Comparison of ENCODE assay signal across 1 fruit fly cellular context in genomic region chr2L:19434260-19434659, dm6.
A peak's percentile ranks its signal among the peaks of the same experiment; 100 is the strongest.
TF ChIP-seq lines count a peak whose summit lies in the region.

No protein-coding gene starts in this region.

TF ChIP-seq in whole organism, embryonic, 481 proteins besides CTCF, POLR2A, EP300 and RAD21 (continued from another document and continues in another):
- no peak for TF ChIP-seq HLH4C (GFP tag; IDR thresholded peaks at IDR 0.05; lab: Robert Waterston, UW; ENCODE audit: partially characterized antibody)
- TF ChIP-seq CG30403 (GFP tag; optimal IDR thresholded peaks at IDR 0.05; lab: Kevin White, UChicago): no peak
- no peak for TF ChIP-seq CG10366 (GFP tag; IDR thresholded peaks at IDR 0.05; lab: Robert Waterston, UW)
- TF ChIP-seq salm (tag; optimal IDR thresholded peaks at IDR 0.05; lab: Kevin White, UChicago): peak; percentile 83
- no peak for TF ChIP-seq CG17802 (tag; optimal IDR thresholded peaks at IDR 0.05; lab: Kevin White, UChicago)
- TF ChIP-seq YL-1 (GFP tag; optimal IDR thresholded peaks at IDR 0.05; lab: Kevin White, UChicago): no peak
- TF ChIP-seq nau (GFP tag; optimal IDR thresholded peaks at IDR 0.05; lab: Kevin White, UChicago): no peak
- TF ChIP-seq hth (optimal IDR thresholded peaks at IDR 0.05; lab: Kevin White, UChicago): no peak
- TF ChIP-seq amos (GFP tag; IDR thresholded peaks at IDR 0.05; lab: Robert Waterston, UW; ENCODE audit: partially characterized antibody): no peak
- no peak for TF ChIP-seq zfh1 (GFP tag; IDR thresholded peaks at IDR 0.05; lab: Robert Waterston, UW)
- no peak for TF ChIP-seq CG4282 (GFP tag; optimal IDR thresholded peaks at IDR 0.05; lab: Kevin White, UChicago)
- no peak for TF ChIP-seq ap (GFP tag; IDR thresholded peaks at IDR 0.05; lab: Robert Waterston, UW)
- no peak for TF ChIP-seq CG42726 (GFP tag; IDR thresholded peaks at IDR 0.05; lab: Robert Waterston, UW; ENCODE audit: partially characterized antibody)
- no peak for TF ChIP-seq CG2889 (GFP tag; IDR thresholded peaks at IDR 0.05; lab: Robert Waterston, UW)
- TF ChIP-seq CG3407 (GFP tag; optimal IDR thresholded peaks at IDR 0.05; lab: Kevin White, UChicago): peak; percentile 83
- TF ChIP-seq Hmr (GFP tag; optimal IDR thresholded peaks at IDR 0.05; lab: Kevin White, UChicago): peak; percentile 44
- no peak for TF ChIP-seq sima (GFP tag; optimal IDR thresholded peaks at IDR 0.05; lab: Kevin White, UChicago)
- no peak for TF ChIP-seq CG16779 (GFP tag; IDR thresholded peaks at IDR 0.05; lab: Robert Waterston, UW)
- peak; percentile 55 for TF ChIP-seq kah (GFP tag; optimal IDR thresholded peaks at IDR 0.05; lab: Kevin White, UChicago)
- TF ChIP-seq Scr (GFP tag; IDR thresholded peaks at IDR 0.05; lab: Robert Waterston, UW; ENCODE audit: partially characterized antibody): no peak
- TF ChIP-seq slbo (GFP tag; IDR thresholded peaks at IDR 0.05; lab: Robert Waterston, UW): no peak
- no peak for TF ChIP-seq otp (GFP tag; IDR thresholded peaks at IDR 0.05; lab: Robert Waterston, UW)
- TF ChIP-seq CG2120 (GFP tag; optimal IDR thresholded peaks at IDR 0.05; lab: Kevin White, UChicago): no peak
- TF ChIP-seq exex (tag; optimal IDR thresholded peaks at IDR 0.05; lab: Kevin White, UChicago): peak; percentile 56
- TF ChIP-seq CG14860 (GFP tag; IDR thresholded peaks at IDR 0.05; lab: Robert Waterston, UW; ENCODE audit: partially characterized antibody): no peak
- no peak for TF ChIP-seq gt (GFP tag; IDR thresholded peaks at IDR 0.05; lab: Robert Waterston, UW)
- peak; percentile 33; the same call in 1 of the 3 replicates for TF ChIP-seq CG17361 (GFP tag; IDR thresholded peaks at IDR 0.05; lab: Robert Waterston, UW)
- no peak for TF ChIP-seq aop (GFP tag; IDR thresholded peaks at IDR 0.05; lab: Robert Waterston, UW)
- no peak for TF ChIP-seq chn (GFP tag; optimal IDR thresholded peaks at IDR 0.05; lab: Kevin White, UChicago)
- no peak for TF ChIP-seq CG8478 (optimal IDR thresholded peaks at IDR 0.05; lab: Kevin White, UChicago)
- peak; percentile 27 for TF ChIP-seq CG15514 (GFP tag; optimal IDR thresholded peaks at IDR 0.05; lab: Kevin White, UChicago)
- no peak for TF ChIP-seq CG17328 (GFP tag; IDR thresholded peaks at IDR 0.05; lab: Robert Waterston, UW)
- peak; percentile 71 for TF ChIP-seq nerfin-1 (tag; optimal IDR thresholded peaks at IDR 0.05; lab: Kevin White, UChicago)
- TF ChIP-seq Sox100B (GFP tag; optimal IDR thresholded peaks at IDR 0.05; lab: Kevin White, UChicago): peak; percentile 65
- TF ChIP-seq HHEX (GFP tag; optimal IDR thresholded peaks at IDR 0.05; lab: Kevin White, UChicago): peak; percentile 45
- TF ChIP-seq unc-4 (GFP tag; IDR thresholded peaks at IDR 0.05; lab: Robert Waterston, UW; ENCODE audit: partially characterized antibody): no peak
- no peak for TF ChIP-seq Hr3 (GFP tag; optimal IDR thresholded peaks at IDR 0.05; lab: Kevin White, UChicago)
- no peak for TF ChIP-seq toy (GFP tag; IDR thresholded peaks at IDR 0.05; lab: Robert Waterston, UW)
- TF ChIP-seq klu (GFP tag; IDR thresholded peaks at IDR 0.05; lab: Robert Waterston, UW): no peak
- TF ChIP-seq ci (GFP tag; IDR thresholded peaks at IDR 0.05; lab: Robert Waterston, UW): peak; percentile 56; the same call in 1 of the 3 replicates
- peak; percentile 55 for TF ChIP-seq sd (tag; optimal IDR thresholded peaks at IDR 0.05; lab: Kevin White, UChicago)
- no peak for TF ChIP-seq corto (GFP tag; optimal IDR thresholded peaks at IDR 0.05; lab: Kevin White, UChicago)
- TF ChIP-seq CG32772 (GFP tag; IDR thresholded peaks at IDR 0.05; lab: Robert Waterston, UW): no peak
- peak; percentile 48 for TF ChIP-seq CG12391 (tag; optimal IDR thresholded peaks at IDR 0.05; lab: Kevin White, UChicago)
- no peak for TF ChIP-seq Dad (GFP tag; optimal IDR thresholded peaks at IDR 0.05; lab: Kevin White, UChicago)
- TF ChIP-seq Dref (GFP tag; IDR thresholded peaks at IDR 0.05; lab: Robert Waterston, UW): no peak
- TF ChIP-seq CG17829 (tag; optimal IDR thresholded peaks at IDR 0.05; lab: Kevin White, UChicago): peak; percentile 64
- TF ChIP-seq CG8290 (GFP tag; optimal IDR thresholded peaks at IDR 0.05; lab: Kevin White, UChicago): no peak
- TF ChIP-seq CG8290 (tag; optimal IDR thresholded peaks at IDR 0.05; lab: Kevin White, UChicago): peak; percentile 61 to 63
- peak; percentile 46 for TF ChIP-seq org-1 (GFP tag; optimal IDR thresholded peaks at IDR 0.05; lab: Kevin White, UChicago)
- TF ChIP-seq prd (optimal IDR thresholded peaks at IDR 0.05; lab: Kevin White, UChicago): no peak
- no peak for TF ChIP-seq prd (GFP tag; IDR thresholded peaks at IDR 0.05; lab: Robert Waterston, UW)
- TF ChIP-seq h (optimal IDR thresholded peaks at IDR 0.05; lab: Kevin White, UChicago): no peak
- peak; percentile 88 for TF ChIP-seq CG15696 (tag; optimal IDR thresholded peaks at IDR 0.05; lab: Kevin White, UChicago)
- no peak for TF ChIP-seq CG4617 (GFP tag; optimal IDR thresholded peaks at IDR 0.05; lab: Kevin White, UChicago; ENCODE audit: borderline replicate concordance)
- no peak for TF ChIP-seq CG5245 (GFP tag; optimal IDR thresholded peaks at IDR 0.05; lab: Kevin White, UChicago)
- peak; percentile 49 for TF ChIP-seq CG11504 (tag; optimal IDR thresholded peaks at IDR 0.05; lab: Kevin White, UChicago)
- TF ChIP-seq CG13296 (GFP tag; optimal IDR thresholded peaks at IDR 0.05; lab: Kevin White, UChicago): peak; percentile 78
- TF ChIP-seq grn (GFP tag; optimal IDR thresholded peaks at IDR 0.05; lab: Kevin White, UChicago): peak; percentile 22
- no peak for TF ChIP-seq tup (GFP tag; optimal IDR thresholded peaks at IDR 0.05; lab: Kevin White, UChicago)
- no peak for TF ChIP-seq Hmx (GFP tag; optimal IDR thresholded peaks at IDR 0.05; lab: Kevin White, UChicago)
- no peak for TF ChIP-seq CG9876 (GFP tag; optimal IDR thresholded peaks at IDR 0.05; lab: Kevin White, UChicago)
- TF ChIP-seq B-H1 (GFP tag; IDR thresholded peaks at IDR 0.05; lab: Robert Waterston, UW): no peak
- TF ChIP-seq sens (GFP tag; lab: Kevin White, UChicago): peak; percentile 77
- peak; percentile 84 for TF ChIP-seq gcm (GFP tag; optimal IDR thresholded peaks at IDR 0.05; lab: Kevin White, UChicago)
- TF ChIP-seq fd96Cb (tag; optimal IDR thresholded peaks at IDR 0.05; lab: Kevin White, UChicago): no peak
- TF ChIP-seq zen2 (GFP tag; IDR thresholded peaks at IDR 0.05; lab: Robert Waterston, UW; ENCODE audit: partially characterized antibody): no peak
- peak; percentile 37 for TF ChIP-seq CG1792 (GFP tag; optimal IDR thresholded peaks at IDR 0.05; lab: Kevin White, UChicago)
- no peak for TF ChIP-seq Ssrp (tag; optimal IDR thresholded peaks at IDR 0.05; lab: Kevin White, UChicago)
- TF ChIP-seq CG14667 (GFP tag; IDR thresholded peaks at IDR 0.05; lab: Robert Waterston, UW): no peak
- TF ChIP-seq CG4707 (GFP tag; optimal IDR thresholded peaks at IDR 0.05; lab: Kevin White, UChicago): peak; percentile 38
- no peak for TF ChIP-seq CG17612 (GFP tag; IDR thresholded peaks at IDR 0.05; lab: Robert Waterston, UW)
- peak; percentile 85 for TF ChIP-seq wek (GFP tag; optimal IDR thresholded peaks at IDR 0.05; lab: Kevin White, UChicago)
- peak; percentile 53 for TF ChIP-seq trem (tag; optimal IDR thresholded peaks at IDR 0.05; lab: Kevin White, UChicago)
- no peak for TF ChIP-seq CG8388 (GFP tag; optimal IDR thresholded peaks at IDR 0.05; lab: Kevin White, UChicago)
- peak; percentile 1 for TF ChIP-seq zen (tag; optimal IDR thresholded peaks at IDR 0.05; lab: Kevin White, UChicago)
- TF ChIP-seq CG8924 (tag; optimal IDR thresholded peaks at IDR 0.05; lab: Kevin White, UChicago): peak; percentile 55
- TF ChIP-seq CG2129 (GFP tag; IDR thresholded peaks at IDR 0.05; lab: Robert Waterston, UW; ENCODE audit: partially characterized antibody): no peak
- peak; percentile 51; the same call in 1 of the 2 replicates for TF ChIP-seq onecut (GFP tag; IDR thresholded peaks at IDR 0.05; lab: Robert Waterston, UW)
- TF ChIP-seq CG2199 (GFP tag; IDR thresholded peaks at IDR 0.05; lab: Robert Waterston, UW): no peak
- TF ChIP-seq unpg (GFP tag; optimal IDR thresholded peaks at IDR 0.05; lab: Kevin White, UChicago): peak; percentile 61
- no peak; the same call in 1 of the 2 replicates for TF ChIP-seq stc (GFP tag; IDR thresholded peaks at IDR 0.05; lab: Robert Waterston, UW)
- TF ChIP-seq Mes4 (GFP tag; optimal IDR thresholded peaks at IDR 0.05; lab: Kevin White, UChicago): no peak
- TF ChIP-seq CG13775 (GFP tag; optimal IDR thresholded peaks at IDR 0.05; lab: Kevin White, UChicago): no peak
- peak; percentile 83 for TF ChIP-seq ac (GFP tag; optimal IDR thresholded peaks at IDR 0.05; lab: Kevin White, UChicago)
- peak; percentile 34 for TF ChIP-seq Sox102F (GFP tag; optimal IDR thresholded peaks at IDR 0.05; lab: Kevin White, UChicago)
- TF ChIP-seq gcm2 (GFP tag; optimal IDR thresholded peaks at IDR 0.05; lab: Kevin White, UChicago): no peak
- no peak for TF ChIP-seq sob (GFP tag; IDR thresholded peaks at IDR 0.05; lab: Robert Waterston, UW)
- peak; percentile 2 for TF ChIP-seq CG12659 (GFP tag; optimal IDR thresholded peaks at IDR 0.05; lab: Kevin White, UChicago)
- TF ChIP-seq zfh2 (GFP tag; optimal IDR thresholded peaks at IDR 0.05; lab: Kevin White, UChicago): no peak
- no peak for TF ChIP-seq wdn (GFP tag; IDR thresholded peaks at IDR 0.05; lab: Robert Waterston, UW)
- TF ChIP-seq fru (optimal IDR thresholded peaks at IDR 0.05; lab: Kevin White, UChicago): no peak
- no peak for TF ChIP-seq Opbp (GFP tag; IDR thresholded peaks at IDR 0.05; lab: Robert Waterston, UW; ENCODE audit: partially characterized antibody)
- peak; percentile 88 for TF ChIP-seq Asciz (GFP tag; optimal IDR thresholded peaks at IDR 0.05; lab: Kevin White, UChicago)
- no peak for TF ChIP-seq CG17186 (GFP tag; optimal IDR thresholded peaks at IDR 0.05; lab: Kevin White, UChicago)
- no peak for TF ChIP-seq sim (GFP tag; IDR thresholded peaks at IDR 0.05; lab: Robert Waterston, UW)
- TF ChIP-seq Antp (GFP tag; optimal IDR thresholded peaks at IDR 0.05; lab: Kevin White, UChicago): no peak
- TF ChIP-seq CG31365 (tag; optimal IDR thresholded peaks at IDR 0.05; lab: Kevin White, UChicago): peak; percentile 66
- TF ChIP-seq CG10209 (GFP tag; optimal IDR thresholded peaks at IDR 0.05; lab: Kevin White, UChicago): peak; percentile 57
- peak; percentile 58 for TF ChIP-seq CG7745 (tag; optimal IDR thresholded peaks at IDR 0.05; lab: Kevin White, UChicago)
- TF ChIP-seq CG13123 (GFP tag; optimal IDR thresholded peaks at IDR 0.05; lab: Kevin White, UChicago): no peak
- no peak for TF ChIP-seq ase (GFP tag; IDR thresholded peaks at IDR 0.05; lab: Robert Waterston, UW)
- no peak for TF ChIP-seq mam (GFP tag; optimal IDR thresholded peaks at IDR 0.05; lab: Kevin White, UChicago)
- no peak for TF ChIP-seq CG6175 (GFP tag; IDR thresholded peaks at IDR 0.05; lab: Robert Waterston, UW)
- peak; percentile 59 for TF ChIP-seq CG13424 (tag; optimal IDR thresholded peaks at IDR 0.05; lab: Kevin White, UChicago)
- TF ChIP-seq pita (GFP tag; optimal IDR thresholded peaks at IDR 0.05; lab: Kevin White, UChicago): no peak
- no peak for TF ChIP-seq Adf1 (GFP tag; IDR thresholded peaks at IDR 0.05; lab: Robert Waterston, UW)
- TF ChIP-seq CG6791 (GFP tag; IDR thresholded peaks at IDR 0.05; lab: Robert Waterston, UW; ENCODE audit: partially characterized antibody): no peak
- peak; percentile 87 for TF ChIP-seq Kr (GFP tag; optimal IDR thresholded peaks at IDR 0.05; lab: Kevin White, UChicago)
- TF ChIP-seq emc (GFP tag; optimal IDR thresholded peaks at IDR 0.05; lab: Kevin White, UChicago): no peak
- TF ChIP-seq CG3726 (GFP tag; IDR thresholded peaks at IDR 0.05; lab: Robert Waterston, UW): no peak
- TF ChIP-seq ham (GFP tag; IDR thresholded peaks at IDR 0.05; lab: Robert Waterston, UW): no peak
- no peak for TF ChIP-seq crp (GFP tag; optimal IDR thresholded peaks at IDR 0.05; lab: Kevin White, UChicago)
- peak; percentile 30 for TF ChIP-seq sug (tag; optimal IDR thresholded peaks at IDR 0.05; lab: Kevin White, UChicago)
- TF ChIP-seq CG31224 (GFP tag; IDR thresholded peaks at IDR 0.05; lab: Robert Waterston, UW): no peak
- TF ChIP-seq Fer3 (tag; optimal IDR thresholded peaks at IDR 0.05; lab: Kevin White, UChicago): peak; percentile 34
- no peak for TF ChIP-seq jing (GFP tag; optimal IDR thresholded peaks at IDR 0.05; lab: Kevin White, UChicago)
- TF ChIP-seq ems (GFP tag; optimal IDR thresholded peaks at IDR 0.05; lab: Kevin White, UChicago): no peak
- TF ChIP-seq lbe (GFP tag; optimal IDR thresholded peaks at IDR 0.05; lab: Kevin White, UChicago): no peak
- TF ChIP-seq Bteb2 (GFP tag; optimal IDR thresholded peaks at IDR 0.05; lab: Kevin White, UChicago): no peak
- TF ChIP-seq Hr78 (GFP tag; optimal IDR thresholded peaks at IDR 0.05; lab: Kevin White, UChicago): peak in 1 of 2 experiments; percentile 42
- peak; percentile 2 for TF ChIP-seq HmgZ (tag; optimal IDR thresholded peaks at IDR 0.05; lab: Kevin White, UChicago)
- no peak for TF ChIP-seq CG12155 (GFP tag; optimal IDR thresholded peaks at IDR 0.05; lab: Kevin White, UChicago)
- TF ChIP-seq vvl (GFP tag; IDR thresholded peaks at IDR 0.05; lab: Robert Waterston, UW): peak; percentile 35; the same call in 1 of the 2 replicates
- peak; percentile 74 for TF ChIP-seq CG2712 (tag; optimal IDR thresholded peaks at IDR 0.05; lab: Kevin White, UChicago)
- TF ChIP-seq slou (GFP tag; optimal IDR thresholded peaks at IDR 0.05; lab: Kevin White, UChicago): no peak
- TF ChIP-seq D (optimal IDR thresholded peaks at IDR 0.05; lab: Kevin White, UChicago): no peak
- TF ChIP-seq D (GFP tag; optimal IDR thresholded peaks at IDR 0.05; lab: Kevin White, UChicago): peak; percentile 64
- peak; percentile 51 for TF ChIP-seq CG15011 (GFP tag; optimal IDR thresholded peaks at IDR 0.05; lab: Kevin White, UChicago)
- no peak for TF ChIP-seq Ada2b (GFP tag; IDR thresholded peaks at IDR 0.05; lab: Robert Waterston, UW)
- no peak for TF ChIP-seq CHES-1-like (GFP tag; optimal IDR thresholded peaks at IDR 0.05; lab: Kevin White, UChicago)
- peak; percentile 41 for TF ChIP-seq dmrt99B (tag; optimal IDR thresholded peaks at IDR 0.05; lab: Kevin White, UChicago)
- TF ChIP-seq kni (GFP tag; optimal IDR thresholded peaks at IDR 0.05; lab: Kevin White, UChicago): peak; percentile 52
- TF ChIP-seq Ets97D (GFP tag; optimal IDR thresholded peaks at IDR 0.05; lab: Kevin White, UChicago): no peak
- no peak for TF ChIP-seq Elba2 (GFP tag; optimal IDR thresholded peaks at IDR 0.05; lab: Kevin White, UChicago)
- no peak for TF ChIP-seq Gsc (GFP tag; IDR thresholded peaks at IDR 0.05; lab: Robert Waterston, UW)
- TF ChIP-seq CG12299 (tag; optimal IDR thresholded peaks at IDR 0.05; lab: Kevin White, UChicago): peak; percentile 22
